Worm (Caenorhabditis elegans): ENCODE data around the gene ram-2.

ram-2 gene

ce11 chrII:11030297-11030696 is 13.6 kb upstream of the ram-2 start, which contains the start of gene nlp-18:
Gene nlp-18, minus strand, starts transcription at chrII:11030397.
- TF ChIP-seq B0310.2 (tag; optimal IDR thresholded peaks at IDR 0.05) (no peak), hnd-1 (tag; optimal IDR thresholded peaks at IDR 0.05) (no peak), tbx-37 (GFP tag; conservative IDR thresholded peaks at IDR 0.05) (no peak), ama-1 (optimal IDR thresholded peaks at IDR 0.05) (no peak), hmg-4 (GFP tag; optimal IDR thresholded peaks at IDR 0.05) (no peak), ceh-36 (tag; optimal IDR thresholded peaks at IDR 0.05) (no peak), F13C5.2 (tag; optimal IDR thresholded peaks at IDR 0.05) (no peak), ceh-13 (GFP tag; optimal IDR thresholded peaks at IDR 0.05) (no peak), scrt-1 (GFP tag; IDR thresholded peaks at IDR 0.05) (no peak), ets-7 (tag; optimal IDR thresholded peaks at IDR 0.05) (no peak), pes-1 (GFP tag; IDR thresholded peaks at IDR 0.05) (no peak), hmbx-1 (tag; optimal IDR thresholded peaks at IDR 0.05) (no peak)

DNA sequence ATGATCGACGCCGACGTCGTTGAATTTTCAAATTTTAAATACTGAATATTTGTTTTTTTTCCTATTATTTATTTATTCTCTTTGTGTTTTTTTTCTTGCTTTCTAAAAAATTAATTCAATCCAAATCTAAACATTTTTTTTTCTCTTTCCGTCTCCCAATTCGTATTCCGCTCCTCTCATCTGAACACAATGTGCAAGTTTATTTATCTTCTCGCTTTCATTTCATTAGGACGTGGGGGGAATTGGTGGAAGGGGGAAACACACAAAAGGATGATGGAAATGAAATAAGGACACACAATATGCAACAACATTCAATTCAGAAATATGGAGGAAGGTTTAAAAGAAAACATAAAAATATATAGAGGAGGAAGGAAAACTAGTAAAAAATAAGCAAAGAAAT is 11.1 kb upstream of the ram-2 start:
- no peak for TF ChIP-seq pes-1 (GFP tag; IDR thresholded peaks at IDR 0.05)
- no peak for TF ChIP-seq hnd-1 (tag; optimal IDR thresholded peaks at IDR 0.05)
- TF ChIP-seq flt-1 (GFP tag; IDR thresholded peaks at IDR 0.05): no peak
- no peak for TF ChIP-seq ceh-13 (GFP tag; optimal IDR thresholded peaks at IDR 0.05)
- no peak for TF ChIP-seq scrt-1 (GFP tag; IDR thresholded peaks at IDR 0.05)
- no peak for TF ChIP-seq tbx-11 (GFP tag; IDR thresholded peaks at IDR 0.05)
- no peak for TF ChIP-seq ama-1 (optimal IDR thresholded peaks at IDR 0.05)
- TF ChIP-seq hmbx-1 (tag; optimal IDR thresholded peaks at IDR 0.05): no peak
- no peak for TF ChIP-seq aly-1 (tag; optimal IDR thresholded peaks at IDR 0.05)
- no peak for TF ChIP-seq ceh-36 (tag; optimal IDR thresholded peaks at IDR 0.05)
- TF ChIP-seq tbx-37 (GFP tag; conservative IDR thresholded peaks at IDR 0.05): no peak
- no peak for TF ChIP-seq F13C5.2 (tag; optimal IDR thresholded peaks at IDR 0.05)
- TF ChIP-seq B0310.2 (tag; optimal IDR thresholded peaks at IDR 0.05): no peak
- no peak for TF ChIP-seq tra-4 (tag; optimal IDR thresholded peaks at IDR 0.05)
- no peak for TF ChIP-seq sea-1 (GFP tag; conservative IDR thresholded peaks at IDR 0.05)

- TF ChIP-seq pes-1 (GFP tag; IDR thresholded peaks at IDR 0.05) (no peak), tra-4 (tag; optimal IDR thresholded peaks at IDR 0.05) (no peak), B0310.2 (tag; optimal IDR thresholded peaks at IDR 0.05) (no peak), hmg-4 (GFP tag; optimal IDR thresholded peaks at IDR 0.05) (no peak), scrt-1 (GFP tag; IDR thresholded peaks at IDR 0.05) (no peak), tbx-37 (GFP tag; conservative IDR thresholded peaks at IDR 0.05) (no peak), hnd-1 (tag; optimal IDR thresholded peaks at IDR 0.05) (no peak)
Observed at ce11 chrII:11025566-11025965, 8.9 kb upstream of the ram-2 start, which contains the start of gene F33A8.7. Gene F33A8.7, minus strand, starts transcription at chrII:11025666.

ce11 chrII:11022023-11022422 is 5.3 kb upstream of the ram-2 start, which contains the start of gene let-858:
Gene let-858, plus strand, starts transcription at chrII:11022370.
- no peak for TF ChIP-seq hmbx-1 (tag; optimal IDR thresholded peaks at IDR 0.05)
- TF ChIP-seq ceh-13 (GFP tag; optimal IDR thresholded peaks at IDR 0.05): no peak
- no peak for TF ChIP-seq ceh-36 (tag; optimal IDR thresholded peaks at IDR 0.05)
- TF ChIP-seq scrt-1 (GFP tag; IDR thresholded peaks at IDR 0.05): no peak

- TF ChIP-seq tbx-37 (GFP tag; conservative IDR thresholded peaks at IDR 0.05): no peak
- no peak for TF ChIP-seq flt-1 (GFP tag; IDR thresholded peaks at IDR 0.05)
- no peak for TF ChIP-seq aly-1 (tag; optimal IDR thresholded peaks at IDR 0.05)
- TF ChIP-seq ama-1 (optimal IDR thresholded peaks at IDR 0.05): no peak
- TF ChIP-seq ets-7 (tag; optimal IDR thresholded peaks at IDR 0.05): no peak
Observed at ce11 chrII:11020707-11021106, 4.0 kb upstream of the ram-2 start.

DNA sequence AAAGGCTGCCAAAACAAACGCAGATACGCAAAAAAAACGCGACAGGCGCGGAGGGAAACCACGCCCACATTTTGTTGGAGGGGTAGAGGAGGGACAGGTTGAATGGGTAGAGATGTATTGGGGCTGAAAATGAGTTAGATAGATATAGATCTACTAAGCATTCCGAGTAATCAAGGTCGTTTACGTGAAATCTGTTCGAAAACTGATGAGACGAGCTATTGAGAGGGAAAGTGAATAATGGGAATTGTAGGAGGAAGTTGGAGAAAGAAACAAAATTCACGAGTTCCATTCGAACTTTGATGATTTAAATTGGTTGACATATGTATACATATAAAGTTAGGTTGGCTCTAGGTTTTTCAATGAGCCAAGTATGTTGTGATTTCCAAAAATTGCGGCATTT is 203 bp upstream of the ram-2 start:
- TF ChIP-seq scrt-1 (GFP tag; IDR thresholded peaks at IDR 0.05) (no peak), tbx-11 (GFP tag; IDR thresholded peaks at IDR 0.05) (no peak), tra-4 (tag; optimal IDR thresholded peaks at IDR 0.05) (no peak), aly-1 (tag; optimal IDR thresholded peaks at IDR 0.05) (no peak), F13C5.2 (tag; optimal IDR thresholded peaks at IDR 0.05) (no peak), ceh-13 (GFP tag; optimal IDR thresholded peaks at IDR 0.05) (no peak), sea-1 (GFP tag; conservative IDR thresholded peaks at IDR 0.05) (no peak), ets-7 (tag; optimal IDR thresholded peaks at IDR 0.05) (no peak), tbx-37 (GFP tag; conservative IDR thresholded peaks at IDR 0.05) (no peak), hmg-4 (GFP tag; optimal IDR thresholded peaks at IDR 0.05) (no peak), B0310.2 (tag; optimal IDR thresholded peaks at IDR 0.05) (no peak), ceh-36 (tag; optimal IDR thresholded peaks at IDR 0.05) (no peak), flt-1 (GFP tag; IDR thresholded peaks at IDR 0.05) (no peak), ama-1 (optimal IDR thresholded peaks at IDR 0.05) (no peak), pes-1 (GFP tag; IDR thresholded peaks at IDR 0.05) (no peak), hmbx-1 (tag; optimal IDR thresholded peaks at IDR 0.05) (no peak), hnd-1 (tag; optimal IDR thresholded peaks at IDR 0.05) (no peak)

- TF ChIP-seq ama-1 (optimal IDR thresholded peaks at IDR 0.05) (no peak), tbx-11 (GFP tag; IDR thresholded peaks at IDR 0.05) (no peak), sea-1 (GFP tag; conservative IDR thresholded peaks at IDR 0.05) (no peak), tbx-37 (GFP tag; conservative IDR thresholded peaks at IDR 0.05) (no peak), F13C5.2 (tag; optimal IDR thresholded peaks at IDR 0.05) (no peak), hmg-4 (GFP tag; optimal IDR thresholded peaks at IDR 0.05) (no peak), aly-1 (tag; optimal IDR thresholded peaks at IDR 0.05) (no peak), pes-1 (GFP tag; IDR thresholded peaks at IDR 0.05) (no peak), scrt-1 (GFP tag; IDR thresholded peaks at IDR 0.05) (no peak), ceh-36 (tag; optimal IDR thresholded peaks at IDR 0.05) (no peak), hnd-1 (tag; optimal IDR thresholded peaks at IDR 0.05) (no peak), B0310.2 (tag; optimal IDR thresholded peaks at IDR 0.05) (no peak), ets-7 (tag; optimal IDR thresholded peaks at IDR 0.05) (no peak), tra-4 (tag; optimal IDR thresholded peaks at IDR 0.05) (no peak)
Observed at ce11 chrII:11016435-11016834, 246 bp downstream of the ram-2 start.

- TF ChIP-seq hnd-1 (tag; optimal IDR thresholded peaks at IDR 0.05) (no peak), tbx-11 (GFP tag; IDR thresholded peaks at IDR 0.05) (no peak), hmg-4 (GFP tag; optimal IDR thresholded peaks at IDR 0.05) (no peak), aly-1 (tag; optimal IDR thresholded peaks at IDR 0.05) (no peak), hmbx-1 (tag; optimal IDR thresholded peaks at IDR 0.05) (no peak), B0310.2 (tag; optimal IDR thresholded peaks at IDR 0.05) (no peak), tra-4 (tag; optimal IDR thresholded peaks at IDR 0.05) (no peak), ceh-13 (GFP tag; optimal IDR thresholded peaks at IDR 0.05) (no peak), pes-1 (GFP tag; IDR thresholded peaks at IDR 0.05) (no peak), F13C5.2 (tag; optimal IDR thresholded peaks at IDR 0.05) (no peak), ceh-36 (tag; optimal IDR thresholded peaks at IDR 0.05) (no peak), sea-1 (GFP tag; conservative IDR thresholded peaks at IDR 0.05) (no peak), flt-1 (GFP tag; IDR thresholded peaks at IDR 0.05) (no peak)
Observed at ce11 chrII:11015734-11016133, 947 bp downstream of the ram-2 start.

Data from whole organism, early embryonic.